Fruit fly (Drosophila melanogaster) whole organism, prepupa: ENCODE data around the gene Dbp73D.

ENCODE experiments used
- CG16779 ChIP-seq: fragments of 200-800 bp; sonication (Bioruptor generic); optimal IDR thresholded peaks from 3 replicates; lab custom pipeline; 2017; ENCODE audit warnings: missing biosample characterization, mild to moderate bottlenecking, missing genetic modification characterization
- CG3919 ChIP-seq: fragments of 200-800 bp; sonication (Bioruptor generic); optimal IDR thresholded peaks from 3 replicates; lab custom pipeline; 2016; ENCODE audit warnings: missing biosample characterization, missing genetic modification characterization
- CG8319 ChIP-seq: fragments of 200-800 bp; sonication (Bioruptor generic); optimal IDR thresholded peaks from 3 replicates; lab custom pipeline; 2016; ENCODE audit warnings: missing biosample characterization, missing genetic modification characterization
- CG9139 ChIP-seq: fragments of 200-800 bp; sonication (Bioruptor generic); optimal IDR thresholded peaks from 3 replicates; lab custom pipeline; 2017; ENCODE audit warnings: missing biosample characterization, mild to moderate bottlenecking, missing genetic modification characterization
- Eip75B ChIP-seq: fragments of 200-800 bp; sonication (Bioruptor generic); optimal IDR thresholded peaks from 3 replicates; lab custom pipeline; 2016; ENCODE audit warnings: missing biosample characterization, missing genetic modification characterization
- Ets21C ChIP-seq: fragments of 200-800 bp; sonication (Bioruptor generic); optimal IDR thresholded peaks from 3 replicates; lab custom pipeline; 2016; ENCODE audit warnings: missing biosample characterization, missing genetic modification characterization
- OdsH ChIP-seq: fragments of 200-800 bp; sonication (Bioruptor generic); optimal IDR thresholded peaks from 3 replicates; lab custom pipeline; 2016; ENCODE audit warnings: missing biosample characterization, missing genetic modification characterization
- Sox14 ChIP-seq: fragments of 200-800 bp; sonication (Bioruptor generic); optimal IDR thresholded peaks from 3 replicates; lab custom pipeline; 2016; ENCODE audit warnings: missing biosample characterization, missing genetic modification characterization
- cyc ChIP-seq: fragments of 200-800 bp; sonication (Bioruptor generic); optimal IDR thresholded peaks from 3 replicates; lab custom pipeline; 2016; ENCODE audit warnings: missing biosample characterization, missing genetic modification characterization
- dac ChIP-seq: fragments of 200-800 bp; sonication (Bioruptor generic); optimal IDR thresholded peaks from 2 replicates; lab custom pipeline; 2017; ENCODE audit warnings: missing biosample characterization, mild to moderate bottlenecking, missing genetic modification characterization
- fd85E ChIP-seq: fragments of 200-800 bp; sonication (Bioruptor generic); optimal IDR thresholded peaks from 3 replicates; lab custom pipeline; 2016; ENCODE audit warnings: missing biosample characterization, missing genetic modification characterization
- fkh ChIP-seq: fragments of 200-800 bp; sonication (Bioruptor generic); optimal IDR thresholded peaks from 3 replicates; lab custom pipeline; 2017; ENCODE audit warnings: missing biosample characterization, mild to moderate bottlenecking, missing genetic modification characterization, moderate library complexity
- lz ChIP-seq: fragments of 200-800 bp; sonication (Bioruptor generic); optimal IDR thresholded peaks from 3 replicates; lab custom pipeline; 2016; ENCODE audit warnings: missing biosample characterization, missing genetic modification characterization

DNA sequence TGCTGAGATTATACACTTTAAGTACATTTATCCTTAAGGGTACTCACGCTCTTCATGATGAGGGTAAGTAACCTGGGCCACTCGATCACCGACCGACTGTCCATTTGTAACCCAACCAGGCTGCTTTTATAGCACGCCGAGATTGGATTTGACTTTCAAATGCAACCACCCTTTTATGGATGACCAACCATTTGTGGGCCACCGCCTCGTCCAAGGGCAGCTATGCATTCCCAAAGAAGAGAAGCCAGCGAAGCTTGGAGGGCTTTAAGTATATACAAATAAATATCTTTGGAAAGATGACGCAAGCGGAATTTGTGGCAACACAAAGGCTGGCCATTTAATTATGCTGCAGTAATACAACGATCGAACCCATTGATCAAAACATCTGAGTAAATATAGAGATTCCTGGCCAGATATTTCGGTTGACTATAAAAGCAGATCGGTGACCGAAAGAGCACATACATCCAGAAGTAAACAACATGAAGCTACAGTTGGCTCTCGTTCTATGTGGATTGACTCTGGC lies 4.5 kb downstream of the Dbp73D start, which contains the start of the genes CG13026 and PGRP-SB2:
- no peak for TF ChIP-seq CG8319 (GFP tag; lab: Kevin White, UChicago)
- no peak for TF ChIP-seq Sox14
- no peak for TF ChIP-seq OdsH (GFP tag; lab: Kevin White, UChicago)
- TF ChIP-seq fkh (GFP tag; lab: Kevin White, UChicago): no peak
- no peak for TF ChIP-seq CG3919
- TF ChIP-seq CG9139 (GFP tag; lab: Kevin White, UChicago): no peak
- TF ChIP-seq CG16779 (tag; lab: Kevin White, UChicago): no peak
- no peak for TF ChIP-seq Eip75B (GFP tag; lab: Kevin White, UChicago)
- TF ChIP-seq dac: no peak
- TF ChIP-seq cyc (GFP tag; lab: Kevin White, UChicago): no peak
- no peak for TF ChIP-seq lz (GFP tag; lab: Kevin White, UChicago)
- TF ChIP-seq Ets21C (GFP tag; lab: Kevin White, UChicago): no peak
- TF ChIP-seq fd85E (GFP tag; lab: Kevin White, UChicago): no peak
